Fruit fly (Drosophila melanogaster) whole organism, embryonic: Measurements from ENCODE around the gene CG8420.

Experiments
- Ada2b ChIP-seq: fragments of 200-800 bp; sonication (Bioruptor generic); IDR thresholded peaks from 2 replicates; pipeline ENCODE4 v1.3.6; 2022; ENCODE audit warnings: missing biosample characterization, missing genetic modification characterization
- Antp ChIP-seq: fragments of 200-800 bp; sonication (Bioruptor generic); optimal IDR thresholded peaks from 3 replicates; lab custom pipeline; 2016; ENCODE audit warnings: missing biosample characterization, missing genetic modification characterization
- CG11398 ChIP-seq: fragments of 200-800 bp; sonication (Bioruptor generic); optimal IDR thresholded peaks from 2 replicates; lab custom pipeline; 2016; ENCODE audit warnings: missing biosample characterization, missing genetic modification characterization
- CG15269 ChIP-seq: fragments of 200-800 bp; sonication (Bioruptor generic); optimal IDR thresholded peaks from 2 replicates; lab custom pipeline; 2018; ENCODE audit warnings: missing biosample characterization, mild to moderate bottlenecking, missing genetic modification characterization, moderate library complexity
- CG1602 ChIP-seq: fragments of 200-800 bp; sonication (Bioruptor generic); optimal IDR thresholded peaks from 3 replicates; lab custom pipeline; 2016; ENCODE audit warnings: missing biosample characterization, missing genetic modification characterization
- CG17328 ChIP-seq: fragments of 200-800 bp; sonication (Bioruptor generic); IDR thresholded peaks from 2 replicates; pipeline ENCODE4 v1.3.6; 2022; ENCODE audit warnings: missing biosample characterization, missing genetic modification characterization
- CG2875 ChIP-seq: fragments of 200-800 bp; sonication (Bioruptor generic); optimal IDR thresholded peaks from 2 replicates; lab custom pipeline; 2017; ENCODE audit warnings: missing biosample characterization, mild to moderate bottlenecking, missing genetic modification characterization, missing genetic modification reagents
- CG3065 ChIP-seq: fragments of 200-800 bp; sonication (Bioruptor generic); optimal IDR thresholded peaks from 2 replicates; lab custom pipeline; 2016; ENCODE audit warnings: missing biosample characterization, missing genetic modification characterization
- CG31224 ChIP-seq: fragments of 200-800 bp; sonication (Bioruptor generic); IDR thresholded peaks from 2 replicates; pipeline ENCODE4 v1.3.6; 2022; ENCODE audit warnings: missing biosample characterization, missing genetic modification characterization
- CG4360 ChIP-seq: fragments of 200-800 bp; sonication (Bioruptor generic); IDR thresholded peaks from 2 replicates; pipeline ENCODE4 v1.3.6; 2022; ENCODE audit warnings: missing biosample characterization, missing genetic modification characterization
- CG43689 ChIP-seq: fragments of 200-800 bp; sonication (Bioruptor generic); IDR thresholded peaks from 2 replicates; pipeline ENCODE4 v1.3.6; 2022; ENCODE audit warnings: missing biosample characterization, missing genetic modification characterization
- CG4424 ChIP-seq: fragments of 200-800 bp; sonication (Bioruptor generic); optimal IDR thresholded peaks from 3 replicates; lab custom pipeline; 2016; ENCODE audit warnings: missing biosample characterization, missing genetic modification characterization
- CG4820 ChIP-seq: fragments of 200-800 bp; sonication (Bioruptor generic); optimal IDR thresholded peaks from 3 replicates; lab custom pipeline; 2016; ENCODE audit warnings: missing biosample characterization, missing genetic modification characterization
- CG4854 ChIP-seq: fragments of 200-800 bp; sonication (Bioruptor generic); optimal IDR thresholded peaks from 2 replicates; lab custom pipeline; 2016; ENCODE audit warnings: missing biosample characterization, missing genetic modification characterization, inconsistent platforms
- CG7745 ChIP-seq: fragments of 200-800 bp; sonication (Bioruptor generic); optimal IDR thresholded peaks from 2 replicates; lab custom pipeline; 2018; ENCODE audit warnings: missing biosample characterization, mild to moderate bottlenecking, missing genetic modification characterization, moderate library complexity
- CG7839 ChIP-seq: fragments of 200-800 bp; sonication (Bioruptor generic); optimal IDR thresholded peaks from 3 replicates; lab custom pipeline; 2018; ENCODE audit warnings: missing biosample characterization, mild to moderate bottlenecking, missing genetic modification characterization, moderate library complexity
- Dip2 ChIP-seq: fragments of 200-800 bp; sonication (Bioruptor generic); IDR thresholded peaks from 2 replicates; pipeline ENCODE4 v1.3.6; 2022; ENCODE audit warnings: missing biosample characterization, missing genetic modification characterization
- ERR ChIP-seq: fragments of 200-800 bp; sonication (Bioruptor generic); optimal IDR thresholded peaks from 2 replicates; lab custom pipeline; 2016; ENCODE audit warnings: missing biosample characterization, missing genetic modification characterization
- Gug ChIP-seq: fragments of 200-800 bp; sonication (Bioruptor generic); IDR thresholded peaks from 4 replicates; pipeline ENCODE4 v1.3.6; 2022; ENCODE audit warnings: missing biosample characterization, missing genetic modification characterization
- HHEX ChIP-seq: fragments of 200-800 bp; sonication (Bioruptor generic); optimal IDR thresholded peaks from 3 replicates; lab custom pipeline; 2017; ENCODE audit warnings: missing biosample characterization, mild to moderate bottlenecking, missing genetic modification characterization, missing genetic modification reagents
- HmgZ ChIP-seq: fragments of 200-800 bp; sonication (Bioruptor generic); optimal IDR thresholded peaks from 2 replicates; lab custom pipeline; 2018; ENCODE audit warnings: missing biosample characterization, mild to moderate bottlenecking, missing genetic modification characterization
- Hr3 ChIP-seq: fragments of 200-800 bp; sonication (Bioruptor generic); optimal IDR thresholded peaks from 3 replicates; lab custom pipeline; 2016; ENCODE audit warnings: missing biosample characterization, missing genetic modification characterization
- Kr ChIP-seq: fragments of 200-800 bp; sonication (Bioruptor generic); optimal IDR thresholded peaks from 2 replicates; lab custom pipeline; 2017; ENCODE audit warnings: missing biosample characterization, mild to moderate bottlenecking, missing genetic modification characterization
- Lhr ChIP-seq: fragments of 200-800 bp; sonication (Bioruptor generic); optimal IDR thresholded peaks from 3 replicates; lab custom pipeline; 2017; ENCODE audit warnings: mild to moderate bottlenecking, missing biosample characterization, missing genetic modification reagents, missing genetic modification characterization
- MBD-R2 ChIP-seq: fragments of 200-800 bp; sonication (Bioruptor generic); IDR thresholded peaks from 2 replicates; pipeline ENCODE4 v1.3.6; 2022; ENCODE audit warnings: missing biosample characterization, missing genetic modification characterization
- Max ChIP-seq: fragments of 200-800 bp; sonication (Bioruptor generic); optimal IDR thresholded peaks from 2 replicates; lab custom pipeline; 2016; ENCODE audit warnings: missing biosample characterization, mild to moderate bottlenecking, missing genetic modification characterization
- NC2α ChIP-seq: fragments of 200-800 bp; sonication (Bioruptor generic); optimal IDR thresholded peaks from 2 replicates; lab custom pipeline; 2016; ENCODE audit warnings: missing biosample characterization, missing genetic modification characterization
- PHDP ChIP-seq: fragments of 200-800 bp; sonication (Bioruptor generic); optimal IDR thresholded peaks from 3 replicates; lab custom pipeline; 2018; ENCODE audit warnings: missing biosample characterization, mild to moderate bottlenecking, missing genetic modification characterization, moderate library complexity
- Side ChIP-seq: fragments of 200-800 bp; sonication (Bioruptor generic); optimal IDR thresholded peaks from 2 replicates; lab custom pipeline; 2016; ENCODE audit warnings: missing biosample characterization, missing genetic modification characterization
- Vsx1 ChIP-seq: fragments of 200-800 bp; sonication (Bioruptor generic); optimal IDR thresholded peaks from 2 replicates; lab custom pipeline; 2017; ENCODE audit warnings: missing biosample characterization, mild to moderate bottlenecking, missing genetic modification characterization, missing genetic modification reagents
- Xrp1 ChIP-seq: fragments of 200-800 bp; sonication (Bioruptor generic); IDR thresholded peaks from 2 replicates; pipeline ENCODE4 v1.3.6; 2022; ENCODE audit warnings: missing biosample characterization, missing genetic modification characterization
- ara ChIP-seq: fragments of 200-800 bp; sonication (Bioruptor generic); IDR thresholded peaks from 2 replicates; pipeline ENCODE4 v1.3.6; 2022; ENCODE audit warnings: missing biosample characterization, missing genetic modification characterization
- ato ChIP-seq: fragments of 200-800 bp; sonication (Bioruptor generic); IDR thresholded peaks from 2 replicates; pipeline ENCODE4 v1.3.6; 2022; ENCODE audit warnings: missing biosample characterization, missing genetic modification characterization; ENCODE audit not compliant: partially characterized antibody
- da ChIP-seq: fragments of 200-800 bp; sonication (Bioruptor generic); optimal IDR thresholded peaks from 2 replicates; lab custom pipeline; 2016; ENCODE audit warnings: missing biosample characterization, missing genetic modification characterization
- dmrt99B ChIP-seq: fragments of 200-800 bp; sonication (Bioruptor generic); optimal IDR thresholded peaks from 2 replicates; lab custom pipeline; 2018; ENCODE audit warnings: missing biosample characterization, mild to moderate bottlenecking, missing genetic modification characterization, moderate library complexity
- ems ChIP-seq: fragments of 200-800 bp; sonication (Bioruptor generic); optimal IDR thresholded peaks from 3 replicates; lab custom pipeline; 2016; ENCODE audit warnings: missing biosample characterization, missing genetic modification characterization
- esg ChIP-seq: fragments of 200-800 bp; sonication (Bioruptor generic); conservative IDR thresholded peaks from 2 replicates; pipeline ENCODE4 v1.3.6; 2022; ENCODE audit warnings: missing biosample characterization, missing genetic modification characterization
- grn ChIP-seq: fragments of 200-800 bp; sonication (Bioruptor generic); optimal IDR thresholded peaks from 3 replicates; lab custom pipeline; 2017; ENCODE audit warnings: missing biosample characterization, missing genetic modification characterization
- lov ChIP-seq, 2 experiments: fragments of 200-800 bp in 1 of 2; fragments of >200 bp in 1 of 2; sonication (Bioruptor generic) in 1 of 2; IDR thresholded peaks in 1 of 2; optimal IDR thresholded peaks in 1 of 2; 2 replicates in 1 of 2; 3 replicates in 1 of 2; pipeline versions ENCODE4 v1.3.6 to Lab custom; 2017 to 2022; ENCODE audit warnings: missing biosample characterization in 1 of 2, missing genetic modification characterization in 1 of 2
- mam ChIP-seq: fragments of 200-800 bp; sonication (Bioruptor generic); optimal IDR thresholded peaks from 3 replicates; lab custom pipeline; 2016; ENCODE audit warnings: missing biosample characterization, missing genetic modification characterization
- nmo ChIP-seq: fragments of 200-800 bp; sonication (Bioruptor generic); optimal IDR thresholded peaks from 2 replicates; lab custom pipeline; 2018; ENCODE audit warnings: missing biosample characterization, mild to moderate bottlenecking, missing genetic modification characterization, moderate library complexity
- ro ChIP-seq: fragments of 200-800 bp; sonication (Bioruptor generic); IDR thresholded peaks from 2 replicates; pipeline ENCODE4 v1.3.6; 2022; ENCODE audit warnings: missing biosample characterization, missing genetic modification characterization
- run ChIP-seq: fragments of 200-800 bp; sonication (Bioruptor generic); optimal IDR thresholded peaks from 3 replicates; lab custom pipeline; 2018; ENCODE audit warnings: missing biosample characterization, mild to moderate bottlenecking, missing genetic modification characterization
- scrt ChIP-seq: fragments of 200-800 bp; sonication (Bioruptor generic); optimal IDR thresholded peaks from 2 replicates; lab custom pipeline; 2018; ENCODE audit warnings: missing biosample characterization, mild to moderate bottlenecking, missing genetic modification characterization, moderate library complexity
- tgo ChIP-seq: fragments of 200-800 bp; sonication (Bioruptor generic); IDR thresholded peaks from 3 replicates; pipeline ENCODE4 v1.3.6; 2022; ENCODE audit warnings: missing biosample characterization, missing genetic modification characterization
- trem ChIP-seq: fragments of 200-800 bp; optimal IDR thresholded peaks from 3 replicates; lab custom pipeline; 2019; ENCODE audit warnings: missing biosample characterization, mild to moderate bottlenecking, missing genetic modification characterization, moderate library complexity
- ttk ChIP-seq: fragments of 200-800 bp; sonication (Bioruptor generic); IDR thresholded peaks from 2 replicates; pipeline ENCODE4 v2.1.2; 2022; ENCODE audit warnings: missing biosample characterization, missing genetic modification characterization
- vvl ChIP-seq: fragments of 200-800 bp; sonication (Bioruptor generic); IDR thresholded peaks from 2 replicates; pipeline ENCODE4 v1.3.6; 2022; ENCODE audit warnings: missing biosample characterization, missing genetic modification characterization
- zfh1 ChIP-seq: fragments of 200-800 bp; sonication (Bioruptor generic); IDR thresholded peaks from 3 replicates; pipeline ENCODE4 v1.3.6; 2022; ENCODE audit warnings: missing biosample characterization, missing genetic modification characterization

CG8420 gene

dm6 chr3R:9246879-9247621 lies 601 bp downstream of the CG8420 start (continued):
- TF ChIP-seq CG1602 (GFP tag; lab: Kevin White, UChicago), result peak; percentile 45
- TF ChIP-seq CG31224 (GFP tag; lab: Robert Waterston, UW), result peak; percentile 13; the same call in 1 of the 2 replicates
- peak; percentile 5 for TF ChIP-seq CG4854 (GFP tag; lab: Kevin White, UChicago)
- no peak for TF ChIP-seq HmgZ (tag; lab: Kevin White, UChicago)
- TF ChIP-seq ems (GFP tag; lab: Kevin White, UChicago), result peak; percentile 51
- TF ChIP-seq ttk, result 0 out of 2 replicates have a peak, but pooled peaks have one; percentile 58
- 0 out of 4 replicates have a peak, but pooled peaks have one; percentile 4 for TF ChIP-seq Gug (GFP tag; lab: Robert Waterston, UW)
- TF ChIP-seq vvl, result peak; percentile 87
- peak; percentile 15; the same call in 1 of the 3 replicates for TF ChIP-seq tgo (GFP tag; lab: Robert Waterston, UW)
- peak; percentile 72 for TF ChIP-seq CG2875 (GFP tag; lab: Kevin White, UChicago)
- TF ChIP-seq ro, result 0 out of 2 replicates have a peak, but pooled peaks have one; percentile 20
- TF ChIP-seq CG15269 (tag; lab: Kevin White, UChicago), result peak; percentile 51
- peak; percentile 74 for TF ChIP-seq PHDP (tag; lab: Kevin White, UChicago)
- peak; percentile 36 for TF ChIP-seq Lhr (GFP tag; lab: Kevin White, UChicago)
- peak; percentile 45 for TF ChIP-seq CG11398 (GFP tag; lab: Kevin White, UChicago)
- TF ChIP-seq ara (GFP tag; lab: Robert Waterston, UW), result peak; percentile 65
- no peak for TF ChIP-seq da (GFP tag; lab: Kevin White, UChicago)
- TF ChIP-seq HHEX (GFP tag; lab: Kevin White, UChicago), result peak; percentile 14
- no peak for TF ChIP-seq Kr (GFP tag; lab: Kevin White, UChicago)
- peak; percentile 55 for TF ChIP-seq Hr3
- TF ChIP-seq nmo, result peak; percentile 69
- no peak for TF ChIP-seq ato (GFP tag; lab: Robert Waterston, UW)
- TF ChIP-seq Xrp1 (GFP tag; lab: Robert Waterston, UW), result peak; percentile 81
- TF ChIP-seq Side, result peak; percentile 60
- no peak for TF ChIP-seq run
- peak; percentile 23 for TF ChIP-seq Max
- TF ChIP-seq CG4424 (GFP tag; lab: Kevin White, UChicago), result peak; percentile 67
- no peak for TF ChIP-seq CG3065 (GFP tag; lab: Kevin White, UChicago)
- TF ChIP-seq lov (optimal IDR thresholded peaks at IDR 0.05; lab: Kevin White, UChicago), result no peak
- TF ChIP-seq lov (GFP tag; IDR thresholded peaks at IDR 0.05; lab: Robert Waterston, UW), result no peak; the same call in 2 of the 3 replicates
- peak; percentile 72 for TF ChIP-seq CG7839 (tag; lab: Kevin White, UChicago)
- no peak for TF ChIP-seq MBD-R2 (GFP tag; lab: Robert Waterston, UW)
- no peak for TF ChIP-seq ERR (GFP tag; lab: Kevin White, UChicago)
- no peak for TF ChIP-seq CG7745 (tag; lab: Kevin White, UChicago)
- peak; percentile 80 for TF ChIP-seq trem (tag; lab: Kevin White, UChicago)
- no peak for TF ChIP-seq Vsx1 (GFP tag; lab: Kevin White, UChicago)
- TF ChIP-seq CG43689 (GFP tag; lab: Robert Waterston, UW), result no peak
- TF ChIP-seq CG4360 (GFP tag; lab: Robert Waterston, UW), result no peak
- peak; percentile 78 for TF ChIP-seq dmrt99B (tag; lab: Kevin White, UChicago)
- TF ChIP-seq grn, result no peak
- TF ChIP-seq CG17328 (GFP tag; lab: Robert Waterston, UW), result peak; percentile 71
- TF ChIP-seq Ada2b (GFP tag; lab: Robert Waterston, UW), result peak; percentile 52; the same call in 1 of the 2 replicates
- peak; percentile 65 for TF ChIP-seq CG4820 (GFP tag; lab: Kevin White, UChicago)
- peak; percentile 14 for TF ChIP-seq mam
- TF ChIP-seq scrt, result no peak
- TF ChIP-seq Dip2 (GFP tag; lab: Robert Waterston, UW), result no peak
- peak; percentile 31 for TF ChIP-seq NC2α (GFP tag; lab: Kevin White, UChicago)
- TF ChIP-seq zfh1, result peak; percentile 69; the same call in 1 of the 3 replicates
- peak; percentile 52; the same call in 1 of the 2 replicates for TF ChIP-seq esg (GFP tag; lab: Robert Waterston, UW)
- TF ChIP-seq Antp (GFP tag; lab: Kevin White, UChicago), result peak; percentile 8
